Fruit fly (Drosophila melanogaster) whole organism, embryonic: ENCODE results near the gene cert.

ENCODE experiments used
- Ada2b ChIP-seq: fragments of 200-800 bp; sonication (Bioruptor generic); IDR thresholded peaks from 2 replicates; pipeline ENCODE4 v1.3.6; 2022; ENCODE audit warnings: missing biosample characterization, missing genetic modification characterization
- Blimp-1 ChIP-seq: fragments of 200-800 bp; sonication (Bioruptor generic); optimal IDR thresholded peaks from 3 replicates; lab custom pipeline; 2018; ENCODE audit warnings: missing biosample characterization, missing genetic modification characterization, mild to moderate bottlenecking, moderate library complexity, missing genetic modification reagents
- BtbVII ChIP-seq: fragments of 200-800 bp; sonication (Bioruptor generic); optimal IDR thresholded peaks from 3 replicates; lab custom pipeline; 2017; ENCODE audit warnings: missing biosample characterization, mild to moderate bottlenecking, missing genetic modification characterization
- CG13894 ChIP-seq: fragments of 200-800 bp; sonication (Bioruptor generic); optimal IDR thresholded peaks from 3 replicates; lab custom pipeline; 2018; ENCODE audit warnings: missing biosample characterization, mild to moderate bottlenecking, missing genetic modification characterization, moderate library complexity
- CG14965 ChIP-seq: fragments of 200-800 bp; sonication (Bioruptor generic); optimal IDR thresholded peaks from 2 replicates; lab custom pipeline; 2016; ENCODE audit warnings: missing biosample characterization, missing genetic modification characterization, borderline replicate concordance
- CG15073 ChIP-seq: fragments of 200-800 bp; sonication (Bioruptor generic); optimal IDR thresholded peaks from 2 replicates; lab custom pipeline; 2016; ENCODE audit warnings: missing biosample characterization, missing genetic modification characterization
- CG1529 ChIP-seq: fragments of 200-800 bp; sonication (Bioruptor generic); optimal IDR thresholded peaks from 3 replicates; lab custom pipeline; 2018; ENCODE audit warnings: missing biosample characterization, missing genetic modification characterization
- CG17328 ChIP-seq: fragments of 200-800 bp; sonication (Bioruptor generic); IDR thresholded peaks from 2 replicates; pipeline ENCODE4 v1.3.6; 2022; ENCODE audit warnings: missing biosample characterization, missing genetic modification characterization
- CG32772 ChIP-seq: fragments of 200-800 bp; sonication (Bioruptor generic); IDR thresholded peaks from 2 replicates; pipeline ENCODE4 v1.3.6; 2022; ENCODE audit warnings: missing biosample characterization, missing genetic modification characterization
- CG4730 ChIP-seq: fragments of 200-800 bp; sonication (Bioruptor generic); IDR thresholded peaks from 2 replicates; pipeline ENCODE4 v1.3.6; 2022; ENCODE audit warnings: missing biosample characterization, missing genetic modification characterization
- CG6689 ChIP-seq: fragments of 200-800 bp; sonication (Bioruptor generic); IDR thresholded peaks from 2 replicates; pipeline ENCODE4 v1.3.6; 2022; ENCODE audit warnings: missing biosample characterization, missing genetic modification characterization
- CTCF ChIP-seq: fragments of 200-800 bp; sonication (Bioruptor generic); optimal IDR thresholded peaks from 2 replicates; lab custom pipeline; 2017; ENCODE audit warnings: missing biosample characterization, mild to moderate bottlenecking, missing genetic modification characterization, moderate library complexity
- Drgx ChIP-seq: fragments of 200-800 bp; sonication (Bioruptor generic); IDR thresholded peaks from 2 replicates; pipeline ENCODE4 v1.3.6; 2022; ENCODE audit warnings: missing biosample characterization, missing genetic modification characterization
- Ets65A ChIP-seq: fragments of 200-800 bp; sonication (Bioruptor generic); peaks from one replicate; lab custom pipeline; 2016; ENCODE audit warnings: missing biosample characterization, missing genetic modification characterization
- Gsc ChIP-seq: fragments of 200-800 bp; sonication (Bioruptor generic); IDR thresholded peaks from 2 replicates; pipeline ENCODE4 v1.3.6; 2022; ENCODE audit warnings: missing biosample characterization, missing genetic modification characterization
- HLH54F ChIP-seq: fragments of 200-800 bp; sonication (Bioruptor generic); optimal IDR thresholded peaks from 3 replicates; lab custom pipeline; 2016; ENCODE audit warnings: missing biosample characterization, missing genetic modification characterization
- Hand ChIP-seq: fragments of 200-800 bp; sonication (Bioruptor generic); optimal IDR thresholded peaks from 2 replicates; lab custom pipeline; 2017; ENCODE audit warnings: mild to moderate bottlenecking, missing biosample characterization, missing genetic modification reagents, missing genetic modification characterization
- Hr3 ChIP-seq: fragments of 200-800 bp; sonication (Bioruptor generic); optimal IDR thresholded peaks from 3 replicates; lab custom pipeline; 2016; ENCODE audit warnings: missing biosample characterization, missing genetic modification characterization
- Hr51 ChIP-seq, 2 experiments: fragments of 200-800 bp; sonication (Bioruptor generic); optimal IDR thresholded peaks; 2 replicates in 1 of 2; 3 replicates in 1 of 2; lab custom pipeline; 2016 to 2018; ENCODE audit warnings: missing biosample characterization in 2 of 2, missing genetic modification characterization in 2 of 2, mild to moderate bottlenecking in 1 of 2, moderate library complexity in 1 of 2
- Mes4 ChIP-seq: fragments of 200-800 bp; sonication (Bioruptor generic); optimal IDR thresholded peaks from 2 replicates; lab custom pipeline; 2016; ENCODE audit warnings: missing biosample characterization, missing genetic modification characterization
- NFAT ChIP-seq: fragments of 200-800 bp; sonication (Bioruptor generic); IDR thresholded peaks from 2 replicates; pipeline ENCODE4 v1.3.6; 2022; ENCODE audit warnings: missing biosample characterization, missing genetic modification characterization
- Nf-YA ChIP-seq: fragments of 200-800 bp; sonication (Bioruptor generic); IDR thresholded peaks from 2 replicates; pipeline ENCODE4 v1.3.6; 2022; ENCODE audit warnings: missing biosample characterization, missing genetic modification characterization
- Rfx ChIP-seq: fragments of 200-800 bp; sonication (Bioruptor generic); IDR thresholded peaks from 2 replicates; pipeline ENCODE4 v1.3.6; 2022; ENCODE audit warnings: missing biosample characterization, missing genetic modification characterization
- Sin3A ChIP-seq: fragments of >200 bp; optimal IDR thresholded peaks from 2 replicates; lab custom pipeline; 2018
- Trl ChIP-seq, 3 experiments: fragments of >200 bp in 2 of 3; fragments of 200-800 bp in 1 of 3; sonication (Bioruptor generic) in 1 of 3; optimal IDR thresholded peaks; 2 replicates in 1 of 3; 3 replicates in 2 of 3; lab custom pipeline; 2016 to 2017; ENCODE audit warnings: missing biosample characterization in 1 of 3, missing genetic modification characterization in 1 of 3
- bcd ChIP-seq: fragments of 200-800 bp; sonication (Bioruptor generic); optimal IDR thresholded peaks from 2 replicates; lab custom pipeline; 2017; ENCODE audit warnings: missing biosample characterization, mild to moderate bottlenecking, missing genetic modification characterization
- bigmax ChIP-seq: fragments of 200-800 bp; sonication (Bioruptor generic); optimal IDR thresholded peaks from 2 replicates; lab custom pipeline; 2018; ENCODE audit warnings: missing biosample characterization, mild to moderate bottlenecking, missing genetic modification characterization
- chm ChIP-seq: fragments of 200-800 bp; sonication (Bioruptor generic); IDR thresholded peaks from 2 replicates; pipeline ENCODE4 v1.3.6; 2022; ENCODE audit warnings: missing biosample characterization, missing genetic modification characterization
- croc ChIP-seq: fragments of 200-800 bp; sonication (Bioruptor generic); conservative IDR thresholded peaks from 3 replicates; pipeline ENCODE4 v1.3.6; 2022; ENCODE audit warnings: missing biosample characterization, missing genetic modification characterization
- dmrt99B ChIP-seq: fragments of 200-800 bp; sonication (Bioruptor generic); optimal IDR thresholded peaks from 2 replicates; lab custom pipeline; 2018; ENCODE audit warnings: missing biosample characterization, mild to moderate bottlenecking, missing genetic modification characterization, moderate library complexity
- fd96Cb ChIP-seq: fragments of 200-800 bp; sonication (Bioruptor generic); optimal IDR thresholded peaks from 2 replicates; lab custom pipeline; 2018; ENCODE audit warnings: missing biosample characterization, mild to moderate bottlenecking, missing genetic modification characterization, moderate library complexity
- grau ChIP-seq: fragments of 200-800 bp; optimal IDR thresholded peaks from 3 replicates; lab custom pipeline; 2019; ENCODE audit warnings: missing biosample characterization, mild to moderate bottlenecking, missing genetic modification characterization, moderate library complexity
- mld ChIP-seq: fragments of 200-800 bp; sonication (Bioruptor generic); IDR thresholded peaks from 3 replicates; pipeline ENCODE4 v1.3.6; 2022; ENCODE audit warnings: missing biosample characterization, missing genetic modification characterization; ENCODE audit not compliant: partially characterized antibody
- schlank ChIP-seq: fragments of 200-800 bp; sonication (Bioruptor generic); optimal IDR thresholded peaks from 2 replicates; lab custom pipeline; 2018; ENCODE audit warnings: missing biosample characterization, mild to moderate bottlenecking, missing genetic modification characterization
- sens ChIP-seq: fragments of 200-800 bp; sonication (Bioruptor generic); peaks from one replicate; lab custom pipeline; 2016; ENCODE audit warnings: missing biosample characterization, missing genetic modification characterization

The cert gene

dm6 chr3L:8325559-8325958, 35.9 kb upstream of the cert start, which contains the start of gene CG34461:
Gene CG34461 (plus strand): TSS chr3L:8325859.
- no peak for TF ChIP-seq bigmax (GFP tag; lab: Kevin White, UChicago)
- no peak for TF ChIP-seq CG4730 (GFP tag; lab: Robert Waterston, UW)
- TF ChIP-seq Mes4 (GFP tag; lab: Kevin White, UChicago), result no peak
- no peak for TF ChIP-seq Trl (optimal IDR thresholded peaks at IDR 0.05; lab: Kevin White, UChicago)
- no peak for TF ChIP-seq Trl (GFP tag; optimal IDR thresholded peaks at IDR 0.05; lab: Kevin White, UChicago)
- no peak for TF ChIP-seq Blimp-1 (GFP tag; lab: Kevin White, UChicago)
- no peak for TF ChIP-seq croc (GFP tag; lab: Robert Waterston, UW)

- TF ChIP-seq sens (GFP tag; lab: Kevin White, UChicago) (peak; percentile 38), CG32772 (GFP tag; lab: Robert Waterston, UW) (no peak), CTCF (GFP tag; lab: Kevin White, UChicago) (peak; percentile 84), CG14965 (peak; percentile 90)
Observed at dm6 chr3L:8323817-8324216, 34.1 kb upstream of the cert start.

- TF ChIP-seq Rfx (GFP tag; lab: Robert Waterston, UW) (no peak), grau (tag; lab: Kevin White, UChicago) (no peak), Ada2b (GFP tag; lab: Robert Waterston, UW) (0 out of 2 replicates have a peak, but pooled peaks have one; percentile 22), Hr3 (GFP tag; lab: Kevin White, UChicago) (no peak), fd96Cb (tag; lab: Kevin White, UChicago) (no peak), Ets65A (GFP tag; lab: Kevin White, UChicago) (no peak), schlank (no peak), bcd (no peak), Hand (GFP tag; lab: Kevin White, UChicago) (no peak), dmrt99B (tag; lab: Kevin White, UChicago) (peak; percentile 2), CG13894 (no peak), HLH54F (no peak), Sin3A (lab: Kevin White, UChicago) (no peak), CG1529 (GFP tag; lab: Kevin White, UChicago) (no peak), CG6689 (GFP tag; lab: Robert Waterston, UW) (0 out of 2 replicates have a peak, but pooled peaks have one; percentile 9), BtbVII (GFP tag; lab: Kevin White, UChicago) (no peak), Gsc (GFP tag; lab: Robert Waterston, UW) (no peak), CG15073 (GFP tag; lab: Kevin White, UChicago) (no peak), chm (GFP tag; lab: Robert Waterston, UW) (no peak), Drgx (GFP tag; lab: Robert Waterston, UW) (peak; percentile 62), sens (GFP tag; lab: Kevin White, UChicago) (peak; percentile 1), Nf-YA (GFP tag; lab: Robert Waterston, UW) (no peak), mld (GFP tag; lab: Robert Waterston, UW) (no peak), NFAT (GFP tag; lab: Robert Waterston, UW) (no peak), Hr51 (GFP tag; optimal IDR thresholded peaks at IDR 0.05; lab: Kevin White, UChicago) (peak in 1 of 2 experiments; percentile 1), CG17328 (GFP tag; lab: Robert Waterston, UW) (no peak)
- TF ChIP-seq, all 482 proteins: peak for 6
Observed at dm6 chr3L:8320105-8320813, 30.6 kb upstream of the cert start, which contains the start of gene CG13670. Gene CG13670 (plus strand): TSS chr3L:8320763.
